Worm (Caenorhabditis elegans): ENCODE measurements around the gene lips-17.

- TF ChIP-seq ztf-11 (tag; optimal IDR thresholded peaks at IDR 0.05) (no peak), skn-1 (tag; optimal IDR thresholded peaks at IDR 0.05) (no peak), egl-27 (tag; optimal IDR thresholded peaks at IDR 0.05) (no peak), ceh-82 (tag; optimal IDR thresholded peaks at IDR 0.05) (no peak), sea-2 (GFP tag; optimal IDR thresholded peaks at IDR 0.05) (no peak), elt-1 (tag; optimal IDR thresholded peaks at IDR 0.05) (no peak), ama-1 (optimal IDR thresholded peaks at IDR 0.05) (no peak), ZK546.5 (tag; optimal IDR thresholded peaks at IDR 0.05) (no peak)
Measured at ce11 chrII:7620413-7620812, 12.4 kb downstream of the lips-17 start, which contains the start of gene R07G3.8.

Data from whole organism, L3 larva.